Fruit fly (Drosophila melanogaster) Kc167 (cell line): Measurements from ENCODE around the gene tomboy20.

ENCODE experiments used
- Myc ChIP-seq: fragments of >200 bp; optimal IDR thresholded peaks from 2 replicates; lab custom pipeline; 2017; ENCODE audit warnings: missing external identifiers
- Sin3A ChIP-seq: fragments of >200 bp; optimal IDR thresholded peaks from 2 replicates; lab custom pipeline; 2018; ENCODE audit warnings: missing external identifiers
- h ChIP-seq: fragments of >200 bp; optimal IDR thresholded peaks from 3 replicates; lab custom pipeline; 2018; ENCODE audit warnings: missing external identifiers
- insv ChIP-seq: fragments of >200 bp; optimal IDR thresholded peaks from 3 replicates; lab custom pipeline; 2018; ENCODE audit warnings: missing external identifiers
- psq ChIP-seq: fragments of >200 bp; optimal IDR thresholded peaks from 2 replicates; lab custom pipeline; 2017; ENCODE audit warnings: missing external identifiers
- ttk ChIP-seq: sonication (Bioruptor generic); optimal IDR thresholded peaks from 2 replicates; lab custom pipeline; 2017; ENCODE audit warnings: missing external identifiers

DNA sequence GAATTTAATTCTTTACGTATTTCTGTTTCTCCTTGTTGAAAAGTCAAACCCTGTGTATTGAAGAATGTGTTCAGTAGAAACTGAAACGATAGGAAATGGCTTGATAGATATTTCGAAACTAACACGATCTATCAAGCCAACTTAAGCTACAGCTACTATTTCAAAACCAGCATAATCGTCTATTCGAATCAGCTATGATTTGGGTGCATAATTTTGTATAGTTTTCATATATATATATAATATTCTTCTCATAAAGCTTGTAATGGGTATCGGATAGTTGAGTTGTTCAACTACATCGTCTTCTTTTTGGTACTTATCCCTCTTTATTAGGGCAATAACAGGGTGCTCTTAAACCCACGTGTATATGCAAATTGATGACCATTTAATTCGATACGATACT lies at the start of gene tomboy20:
- TF ChIP-seq psq (lab: Kevin White, UChicago) (no peak), Myc (lab: Kevin White, UChicago) (no peak), ttk (lab: Kevin White, UChicago) (no peak), h (lab: Kevin White, UChicago) (no peak), insv (no peak), Sin3A (lab: Kevin White, UChicago) (no peak)
